Worm (Caenorhabditis elegans): Measurements from ENCODE around the gene fbxa-111.

ce11 chrV:16899355-16899754, 50.2 kb downstream of the fbxa-111 start, which contains the start of gene fbxa-45:
- no peak for TF ChIP-seq elt-2 (tag; optimal IDR thresholded peaks at IDR 0.05)
- TF ChIP-seq fkh-4 (tag; optimal IDR thresholded peaks at IDR 0.05; ENCODE audit: borderline replicate concordance) = no peak

All from whole organism, L1 larva.